Worm (Caenorhabditis elegans) whole organism, L3 larva: ENCODE results near the gene Y116A8C.23.

Experiments used
- aly-2 ChIP-seq: fragments of 150-350 bp; optimal IDR thresholded peaks from 2 replicates; lab custom pipeline; 2014; ENCODE audit warnings: missing biosample characterization, missing genetic modification characterization
- nhr-237 ChIP-seq: fragments of 150-350 bp; optimal IDR thresholded peaks from 2 replicates; lab custom pipeline; 2014; ENCODE audit warnings: missing biosample characterization, missing genetic modification characterization

- TF ChIP-seq nhr-237 (no peak), aly-2 (tag; lab: Kevin White, UChicago) (no peak)
Measured at ce11 chrIV:17096168-17096567, 42.8 kb downstream of the Y116A8C.23 start, which contains the start of gene Y116A8C.27.
